Fruit fly (Drosophila melanogaster): ENCODE results near the gene Sox21b.
A peak's percentile ranks its signal among the peaks of the same experiment; 100 is the strongest.

Gene Sox21b

DNA sequence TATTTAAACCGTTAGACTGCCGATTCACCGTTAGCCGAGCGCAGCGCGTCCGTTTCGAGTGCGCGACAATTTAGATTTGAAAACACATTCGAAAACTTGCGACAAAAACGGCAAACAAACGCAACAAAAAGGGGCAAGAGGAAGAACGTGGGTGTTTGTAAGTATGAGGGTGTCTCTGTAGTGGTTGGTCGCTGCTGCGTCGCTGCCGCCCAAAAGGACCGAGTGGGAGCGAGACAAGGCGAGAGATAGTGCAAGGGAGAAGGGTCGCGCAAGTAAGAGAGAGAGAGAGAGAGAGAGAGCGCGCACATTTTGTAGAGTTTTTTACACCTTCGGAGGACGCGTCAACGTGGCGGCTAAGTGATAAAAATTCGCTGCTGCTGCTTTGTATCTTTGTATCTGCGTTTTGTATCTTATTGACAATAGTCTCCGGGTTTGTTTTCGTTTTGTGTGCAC, 23.0 kb downstream of the Sox21b start, which contains the start of gene Sox21a (continued):
- TF ChIP-seq dysf (GFP tag; IDR thresholded peaks at IDR 0.05) (0 out of 3 replicates have a peak, but pooled peaks have one; percentile 17), CG2875 (GFP tag; optimal IDR thresholded peaks at IDR 0.05) (no peak), CG17802 (tag; optimal IDR thresholded peaks at IDR 0.05) (no peak), CG10543 (GFP tag; optimal IDR thresholded peaks at IDR 0.05) (no peak), CG14050 (GFP tag; IDR thresholded peaks at IDR 0.05) (no peak), Jarid2 (GFP tag; optimal IDR thresholded peaks at IDR 0.05) (peak; percentile 4), CG7556 (GFP tag; optimal IDR thresholded peaks at IDR 0.05) (no peak), ap (GFP tag; IDR thresholded peaks at IDR 0.05) (no peak), Sin3A (optimal IDR thresholded peaks at IDR 0.05) (no peak), ham (GFP tag; IDR thresholded peaks at IDR 0.05) (no peak), CG9437 (GFP tag; optimal IDR thresholded peaks at IDR 0.05) (no peak), zfh1 (GFP tag; IDR thresholded peaks at IDR 0.05) (peak; percentile 51; the same call in 2 of the 3 replicates), hb (GFP tag; IDR thresholded peaks at IDR 0.05; ENCODE audit: partially characterized antibody) (no peak), stwl (tag; optimal IDR thresholded peaks at IDR 0.05) (no peak), HmgZ (tag; optimal IDR thresholded peaks at IDR 0.05) (no peak), Hmr (GFP tag; optimal IDR thresholded peaks at IDR 0.05) (no peak), Gsc (GFP tag; IDR thresholded peaks at IDR 0.05) (no peak), Hr39 (optimal IDR thresholded peaks at IDR 0.05) (no peak), CG4617 (GFP tag; optimal IDR thresholded peaks at IDR 0.05; ENCODE audit: borderline replicate concordance) (no peak), gsb-n (tag; optimal IDR thresholded peaks at IDR 0.05) (no peak), emc (GFP tag; optimal IDR thresholded peaks at IDR 0.05) (no peak), Poxn (GFP tag; IDR thresholded peaks at IDR 0.05) (no peak), CG10267 (tag; optimal IDR thresholded peaks at IDR 0.05) (no peak), CHES-1-like (GFP tag; optimal IDR thresholded peaks at IDR 0.05) (no peak), lbe (GFP tag; optimal IDR thresholded peaks at IDR 0.05) (no peak), dmrt99B (tag; optimal IDR thresholded peaks at IDR 0.05) (no peak), CG8359 (GFP tag; optimal IDR thresholded peaks at IDR 0.05; ENCODE audit: borderline replicate concordance) (no peak), vfl (GFP tag; optimal IDR thresholded peaks at IDR 0.05) (no peak), abd-A (tag; optimal IDR thresholded peaks at IDR 0.05) (no peak), wor (GFP tag; IDR thresholded peaks at IDR 0.05) (no peak), tio (GFP tag; optimal IDR thresholded peaks at IDR 0.05) (no peak), CG3407 (GFP tag; optimal IDR thresholded peaks at IDR 0.05) (no peak), ATbp (GFP tag; optimal IDR thresholded peaks at IDR 0.05) (no peak), Camta (GFP tag; optimal IDR thresholded peaks at IDR 0.05) (no peak), sens (GFP tag) (peak; percentile 10), CG12299 (tag; optimal IDR thresholded peaks at IDR 0.05) (no peak), CG2116 (GFP tag; optimal IDR thresholded peaks at IDR 0.05) (no peak), seq (GFP tag; IDR thresholded peaks at IDR 0.05) (peak; percentile 84), chn (GFP tag; optimal IDR thresholded peaks at IDR 0.05) (no peak), Elba2 (GFP tag; optimal IDR thresholded peaks at IDR 0.05) (no peak), Eip74EF (GFP tag; optimal IDR thresholded peaks at IDR 0.05) (no peak), bbx (GFP tag; IDR thresholded peaks at IDR 0.05; ENCODE audit: partially characterized antibody) (no peak), croc (GFP tag; conservative IDR thresholded peaks at IDR 0.05) (no peak), CG4404 (GFP tag; IDR thresholded peaks at IDR 0.05) (no peak), CG16815 (GFP tag; optimal IDR thresholded peaks at IDR 0.05) (no peak), CG18011 (GFP tag; optimal IDR thresholded peaks at IDR 0.05) (no peak), CG10147 (GFP tag; optimal IDR thresholded peaks at IDR 0.05) (no peak), mld (GFP tag; IDR thresholded peaks at IDR 0.05; ENCODE audit: partially characterized antibody) (no peak), eve (GFP tag; optimal IDR thresholded peaks at IDR 0.05) (no peak), crc (GFP tag; optimal IDR thresholded peaks at IDR 0.05) (no peak), CG1647 (GFP tag; optimal IDR thresholded peaks at IDR 0.05) (no peak)
